Worm (Caenorhabditis elegans) whole organism, L4 larva: ENCODE results near the gene Y71H2AM.14.
A peak's percentile ranks its signal among the peaks of the same experiment; 100 is the strongest.

Experiments used
- Y105C5A.15 ChIP-seq: fragments of 200-800 bp; sonication (Bioruptor generic); IDR thresholded peaks from 2 replicates; pipeline ENCODE4 v1.3.6; 2022; ENCODE audit warnings: missing genetic modification characterization, missing compliant biosample characterization
- Y48G9A.11 ChIP-seq: fragments of 200-800 bp; sonication (Bioruptor generic); IDR thresholded peaks from 2 replicates; pipeline ENCODE4 v1.3.6; 2022; ENCODE audit warnings: missing genetic modification reagents, missing genetic modification characterization, missing compliant biosample characterization
- Y75B8A.6 ChIP-seq: fragments of 200-800 bp; sonication (Bioruptor generic); IDR thresholded peaks from 2 replicates; pipeline ENCODE4 v1.3.6; 2022; ENCODE audit warnings: missing genetic modification reagents, missing genetic modification characterization, missing compliant biosample characterization
- aha-1 ChIP-seq: fragments of 150-350 bp; peaks from one replicate; lab custom pipeline; 2014; ENCODE audit warnings: missing biosample characterization, missing genetic modification characterization
- ama-1 ChIP-seq: fragments of 150-350 bp; optimal IDR thresholded peaks from 2 replicates; lab custom pipeline; 2014; ENCODE audit warnings: inconsistent platforms, mixed read lengths
- arid-1 ChIP-seq: fragments of 200-800 bp; sonication (Bioruptor generic); conservative IDR thresholded peaks from 2 replicates; pipeline ENCODE4 v1.3.6; 2022; ENCODE audit warnings: missing genetic modification reagents, missing genetic modification characterization, missing compliant biosample characterization
- ces-1 ChIP-seq: fragments of 150-350 bp; sonication (generic microtip); optimal IDR thresholded peaks from 4 replicates; lab custom pipeline; 2014; ENCODE audit warnings: missing biosample characterization, missing genetic modification reagents, missing genetic modification characterization
- dmd-6 ChIP-seq: fragments of 200-800 bp; sonication (Bioruptor generic); IDR thresholded peaks from 2 replicates; pipeline ENCODE4 v1.3.6; 2022; ENCODE audit warnings: missing genetic modification reagents, missing genetic modification characterization, missing compliant biosample characterization
- dmd-8 ChIP-seq: fragments of 200-800 bp; sonication (Bioruptor generic); IDR thresholded peaks from 2 replicates; pipeline ENCODE4 v1.3.6; 2022; ENCODE audit warnings: missing genetic modification characterization, missing compliant biosample characterization
- dmd-9 ChIP-seq: fragments of 200-800 bp; sonication (Bioruptor generic); IDR thresholded peaks from 2 replicates; pipeline ENCODE4 v1.3.6; 2022; ENCODE audit warnings: missing genetic modification reagents, missing genetic modification characterization, missing compliant biosample characterization
- dve-1 ChIP-seq: sonication (generic microtip); optimal IDR thresholded peaks from 2 replicates; lab custom pipeline; 2017; ENCODE audit warnings: antibody characterized with exemption, mild to moderate bottlenecking, missing genetic modification characterization, missing compliant biosample characterization; ENCODE audit not compliant: insufficient read depth
- fkh-10 ChIP-seq: fragments of 150-350 bp; optimal IDR thresholded peaks from 2 replicates; lab custom pipeline; 2014; ENCODE audit warnings: missing biosample characterization, missing genetic modification reagents, missing genetic modification characterization
- gei-8 ChIP-seq: fragments of 200-800 bp; sonication (Bioruptor generic); optimal IDR thresholded peaks from 2 replicates; lab custom pipeline; 2018; ENCODE audit warnings: mild to moderate bottlenecking, missing genetic modification characterization, missing compliant biosample characterization
- hmg-1.1 ChIP-seq: fragments of 200-800 bp; sonication (Bioruptor generic); IDR thresholded peaks from 2 replicates; pipeline ENCODE4 v1.3.6; 2022; ENCODE audit warnings: missing genetic modification reagents, missing genetic modification characterization, missing compliant biosample characterization
- lin-1 ChIP-seq: fragments of 200-800 bp; sonication (Bioruptor generic); IDR thresholded peaks from 2 replicates; pipeline ENCODE4 v1.3.6; 2022; ENCODE audit warnings: missing genetic modification reagents, missing genetic modification characterization, missing compliant biosample characterization
- lin-15B ChIP-seq: fragments of 150-350 bp; sonication (generic microtip); optimal IDR thresholded peaks from 3 replicates; lab custom pipeline; 2014; ENCODE audit warnings: missing biosample characterization, missing genetic modification characterization
- lin-29 ChIP-seq: fragments of 200-800 bp; sonication (Bioruptor generic); IDR thresholded peaks from 2 replicates; pipeline ENCODE4 v1.3.6; 2022; ENCODE audit warnings: missing genetic modification reagents, missing genetic modification characterization, missing compliant biosample characterization
- lin-38 ChIP-seq: fragments of 200-800 bp; sonication (Bioruptor generic); IDR thresholded peaks from 2 replicates; pipeline ENCODE4 v1.3.6; 2022; ENCODE audit warnings: missing genetic modification reagents, missing genetic modification characterization, missing compliant biosample characterization
- lsy-2 ChIP-seq, 2 experiments: fragments of 150-350 bp in 1 of 2; sonication (generic microtip) in 1 of 2; optimal IDR thresholded peaks; 2 replicates each; lab custom pipeline; 2014 to 2017; ENCODE audit warnings: missing biosample characterization in 2 of 2, missing genetic modification characterization in 2 of 2
- mep-1 ChIP-seq: fragments of 150-350 bp; sonication (generic microtip); optimal IDR thresholded peaks from 3 replicates; lab custom pipeline; 2014; ENCODE audit warnings: missing biosample characterization, missing genetic modification characterization
- mxl-2 ChIP-seq: fragments of 200-800 bp; sonication (Bioruptor generic); conservative IDR thresholded peaks from 2 replicates; pipeline ENCODE4 v1.3.6; 2022; ENCODE audit warnings: missing genetic modification reagents, missing genetic modification characterization, missing compliant biosample characterization
- mxl-3 ChIP-seq: fragments of 200-800 bp; sonication (Bioruptor generic); optimal IDR thresholded peaks from 2 replicates; lab custom pipeline; 2018; ENCODE audit warnings: mild to moderate bottlenecking, missing genetic modification characterization, missing compliant biosample characterization
- nhr-10 ChIP-seq: fragments of 150-350 bp; optimal IDR thresholded peaks from 2 replicates; lab custom pipeline; 2014; ENCODE audit warnings: missing biosample characterization, missing genetic modification characterization
- nhr-11 ChIP-seq: fragments of 150-350 bp; optimal IDR thresholded peaks from 2 replicates; lab custom pipeline; 2014; ENCODE audit warnings: missing biosample characterization, missing genetic modification characterization
- nhr-25 ChIP-seq: sonication (generic microtip); optimal IDR thresholded peaks from 2 replicates; lab custom pipeline; 2017; ENCODE audit warnings: missing genetic modification characterization, mild to moderate bottlenecking, missing compliant biosample characterization, antibody characterized with exemption, moderate library complexity, borderline replicate concordance; ENCODE audit not compliant: insufficient read depth
- nhr-41 ChIP-seq: fragments of 200-800 bp; sonication (Bioruptor generic); IDR thresholded peaks from 2 replicates; pipeline ENCODE4 v1.3.6; 2022; ENCODE audit warnings: missing genetic modification reagents, missing genetic modification characterization, missing compliant biosample characterization
- pha-4 ChIP-seq, 2 experiments: fragments of 150-350 bp in 1 of 2; fragments of 200-800 bp in 1 of 2; sonication (Bioruptor generic) in 1 of 2; IDR thresholded peaks in 1 of 2; optimal IDR thresholded peaks in 1 of 2; 2 replicates each; pipeline versions ENCODE4 v1.3.6 to Lab custom; 2014 to 2022; ENCODE audit warnings: missing genetic modification characterization in 2 of 2, missing genetic modification reagents in 2 of 2, missing biosample characterization in 1 of 2, missing compliant biosample characterization in 1 of 2
- php-3 ChIP-seq: fragments of 200-800 bp; sonication (Bioruptor generic); IDR thresholded peaks from 2 replicates; pipeline ENCODE4 v1.3.6; 2022; ENCODE audit warnings: missing genetic modification reagents, missing genetic modification characterization, missing compliant biosample characterization
- pqm-1 ChIP-seq: sonication (generic microtip); optimal IDR thresholded peaks from 2 replicates; lab custom pipeline; 2017; ENCODE audit warnings: missing biosample characterization, missing genetic modification characterization
- set-16 ChIP-seq: fragments of 200-800 bp; sonication (Bioruptor generic); IDR thresholded peaks from 2 replicates; pipeline ENCODE4 v1.3.6; 2022; ENCODE audit warnings: missing genetic modification reagents, missing genetic modification characterization, missing compliant biosample characterization
- skn-1 ChIP-seq: fragments of 150-350 bp; optimal IDR thresholded peaks from 2 replicates; lab custom pipeline; 2014; ENCODE audit warnings: missing biosample characterization, missing genetic modification characterization
- snpc-1.2 ChIP-seq: fragments of 200-800 bp; sonication (Bioruptor generic); IDR thresholded peaks from 2 replicates; pipeline ENCODE4 v1.3.6; 2022; ENCODE audit warnings: missing genetic modification reagents, missing genetic modification characterization, missing compliant biosample characterization
- spr-1 ChIP-seq: sonication (generic microtip); optimal IDR thresholded peaks from 2 replicates; lab custom pipeline; 2016; ENCODE audit warnings: mild to moderate bottlenecking, missing genetic modification characterization, missing compliant biosample characterization
- tag-97 ChIP-seq: fragments of 200-800 bp; sonication (Bioruptor generic); IDR thresholded peaks from 2 replicates; pipeline ENCODE4 v1.3.6; 2022; ENCODE audit warnings: missing genetic modification characterization, missing compliant biosample characterization
- unc-62 ChIP-seq, 3 experiments: fragments of 150-350 bp in 1 of 3; sonication (generic microtip); optimal IDR thresholded peaks in 2 of 3; peaks in 1 of 3; 1 replicate in 1 of 3; 2 replicates in 2 of 3; lab custom pipeline; 2014 to 2017; ENCODE audit warnings: missing biosample characterization in 3 of 3, missing genetic modification characterization in 3 of 3, missing genetic modification reagents in 3 of 3, missing genotype in 1 of 3
- vab-7 ChIP-seq: fragments of 200-800 bp; sonication (Bioruptor generic); IDR thresholded peaks from 2 replicates; pipeline ENCODE4 v1.3.6; 2022; ENCODE audit warnings: missing genetic modification reagents, missing genetic modification characterization, missing compliant biosample characterization
- zfp-2 ChIP-seq: sonication (generic microtip); optimal IDR thresholded peaks from 2 replicates; lab custom pipeline; 2016; ENCODE audit warnings: mild to moderate bottlenecking, missing genetic modification characterization, missing compliant biosample characterization
- zfp-3 ChIP-seq: fragments of 200-800 bp; sonication (Bioruptor generic); conservative IDR thresholded peaks from 2 replicates; pipeline ENCODE4 v1.3.6; 2022; ENCODE audit warnings: missing genetic modification reagents, missing genetic modification characterization, missing compliant biosample characterization
- ztf-7 ChIP-seq: fragments of 150-350 bp; optimal IDR thresholded peaks from 2 replicates; lab custom pipeline; 2014; ENCODE audit warnings: missing biosample characterization, missing genetic modification characterization

Y71H2AM.14 gene

DNA sequence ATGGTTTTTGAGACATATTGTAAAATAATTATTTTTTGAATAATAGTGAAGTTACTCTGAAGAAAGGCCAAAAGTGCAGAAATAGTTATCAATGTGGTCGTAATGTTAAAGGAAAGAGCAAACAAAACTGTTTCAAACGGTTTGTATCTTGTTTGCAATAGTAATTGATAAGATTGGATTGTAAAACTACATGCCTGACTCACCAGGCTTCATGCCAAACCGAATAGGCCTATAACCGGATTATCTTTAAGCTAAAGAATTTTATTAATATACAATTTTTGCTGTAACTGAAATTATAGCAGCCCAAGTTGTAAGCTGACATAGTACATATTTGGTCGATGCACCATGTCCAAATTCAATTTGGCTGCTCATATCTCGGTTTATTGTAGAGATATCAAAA, at the start of gene Y71H2AM.14:
Gene Y71H2AM.14 (minus strand): TSS at position 101 of the 400 bp plus-strand sequence.
- TF ChIP-seq set-16 (GFP tag; lab: Robert Waterston, UW) (no peak), vab-7 (GFP tag; lab: Robert Waterston, UW) (no peak), pqm-1 (tag; lab: Kevin White, UChicago) (peak; percentile 43)

DNA sequence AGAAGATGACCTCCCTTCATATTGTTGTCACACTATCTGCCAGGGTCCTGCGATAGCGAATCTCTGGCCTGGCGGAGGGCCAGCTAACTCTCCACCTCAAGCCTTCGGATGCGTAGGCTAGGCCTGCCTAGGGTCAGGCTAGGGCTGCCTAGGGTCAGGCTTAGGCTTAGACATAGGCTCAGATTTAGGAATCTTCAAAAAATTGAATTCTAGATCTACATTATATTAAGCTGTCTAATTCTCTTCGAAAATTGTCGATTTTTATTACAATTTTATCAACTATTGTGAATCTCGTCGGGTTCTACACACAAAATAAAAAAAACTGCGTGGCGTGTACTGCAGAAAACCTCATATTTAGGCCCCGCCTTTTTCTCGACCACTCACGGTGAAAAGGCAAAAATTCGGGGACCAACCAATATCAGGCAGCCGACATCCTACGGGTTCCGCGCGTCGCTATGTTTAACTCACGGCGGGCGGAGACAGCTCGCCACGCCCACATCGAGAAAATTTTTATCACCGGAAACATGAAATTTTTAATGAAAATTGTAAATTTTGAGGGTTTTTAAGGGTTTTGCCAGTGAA, 49.1 kb upstream of the Y71H2AM.14 start:
- TF ChIP-seq nhr-25 (tag; lab: Kevin White, UChicago) (no peak), lin-38 (GFP tag; lab: Robert Waterston, UW) (peak; percentile 68), ces-1 (GFP tag; lab: Kevin White, UChicago) (no peak), unc-62 (GFP tag; optimal IDR thresholded peaks at IDR 0.05 in 1 of 2; lab: Kevin White, UChicago) (no peak), unc-62 (tag; optimal IDR thresholded peaks at IDR 0.05; lab: Kevin White, UChicago) (no peak), arid-1 (GFP tag; lab: Robert Waterston, UW) (0 out of 2 replicates have a peak, but pooled peaks have one; percentile 20), Y48G9A.11 (GFP tag; lab: Robert Waterston, UW) (peak; percentile 49; the same call in 1 of the 2 replicates), pha-4 (GFP tag; IDR thresholded peaks at IDR 0.05; lab: Robert Waterston, UW) (0 out of 2 replicates have a peak, but pooled peaks have one; percentile 28), pha-4 (tag; optimal IDR thresholded peaks at IDR 0.05; lab: Kevin White, UChicago) (no peak), ztf-7 (tag; lab: Kevin White, UChicago) (no peak), set-16 (GFP tag; lab: Robert Waterston, UW) (peak; percentile 45), dmd-6 (GFP tag; lab: Robert Waterston, UW) (no peak)
- TF ChIP-seq, all 104 proteins: peak for 5

DNA sequence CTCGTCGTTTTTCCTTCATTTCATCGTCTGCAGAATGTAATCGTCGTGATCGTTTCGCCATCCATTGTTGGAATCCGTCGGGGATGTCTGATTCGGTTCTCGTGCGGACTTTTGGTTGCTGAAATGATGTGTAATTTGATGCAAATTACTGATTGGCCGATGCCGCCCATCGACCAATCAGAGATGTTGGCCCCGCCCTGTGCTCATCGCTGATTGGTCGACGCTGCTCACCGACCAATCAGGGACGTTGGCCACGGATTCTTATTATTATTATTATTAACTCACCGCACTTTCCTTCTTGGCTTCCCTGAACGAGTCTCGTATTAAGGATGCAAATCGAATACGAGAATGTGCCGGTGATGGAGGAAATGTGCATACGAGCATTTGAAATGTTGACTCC, 47.6 kb upstream of the Y71H2AM.14 start:
- TF ChIP-seq zfp-3 (no peak), dmd-8 (GFP tag; lab: Robert Waterston, UW) (no peak), tag-97 (GFP tag; lab: Robert Waterston, UW) (no peak), skn-1 (no peak), aha-1 (tag; lab: Kevin White, UChicago) (peak; percentile 74), spr-1 (tag; lab: Kevin White, UChicago) (no peak)

DNA sequence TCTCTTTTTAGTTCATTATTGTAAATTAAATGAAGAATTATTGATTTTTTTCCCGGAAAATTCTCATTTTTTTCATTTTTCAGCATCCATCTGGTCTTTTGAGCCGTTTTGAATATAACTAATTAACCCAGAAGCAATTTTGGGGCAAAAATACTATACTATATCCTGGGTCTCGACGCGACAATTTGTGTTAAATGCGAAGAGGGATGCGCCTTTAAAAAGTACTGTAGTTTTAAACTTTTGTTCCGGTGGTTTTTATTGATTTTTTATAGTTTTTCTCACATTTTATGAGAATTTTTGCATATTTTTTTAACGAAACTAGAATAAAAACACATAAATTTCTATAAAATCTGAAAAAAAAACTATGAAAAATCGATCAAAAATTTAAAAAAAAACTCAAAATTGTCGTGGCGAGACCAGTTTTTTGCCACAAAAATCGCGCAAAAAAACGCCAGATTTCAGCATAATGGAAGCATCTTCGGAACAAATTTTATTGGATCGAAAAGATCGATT, 41.6 kb upstream of the Y71H2AM.14 start, which contains the start of gene tbcc-1:
Gene tbcc-1 (plus strand): TSS at position 463 of the 513 bp plus-strand sequence.
- TF ChIP-seq lin-1 (no peak), lin-38 (GFP tag; lab: Robert Waterston, UW) (peak; percentile 49), ama-1 (peak; percentile 60)
- TF ChIP-seq, all 104 proteins: peak for 2

DNA sequence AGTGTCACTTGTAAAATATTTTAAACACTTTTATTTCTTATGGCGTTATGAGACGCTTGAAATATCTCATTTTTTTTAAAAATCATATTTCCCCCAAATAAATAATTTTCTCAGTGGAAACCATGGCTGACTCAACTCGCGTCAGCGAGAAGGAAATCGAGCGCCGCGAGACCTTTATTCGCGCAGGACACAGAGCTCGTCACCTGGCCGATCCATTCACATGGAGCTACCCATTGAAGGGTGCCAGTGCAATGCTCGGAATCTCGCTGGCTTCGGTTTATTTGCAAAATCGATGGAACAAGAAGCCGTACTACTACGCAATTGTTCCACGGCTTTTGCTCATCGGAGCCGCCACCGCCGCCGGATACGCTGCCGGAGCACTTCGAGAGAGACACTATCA, 40.3 kb upstream of the Y71H2AM.14 start, which contains the start of gene nduc-2:
Gene nduc-2 (plus strand): TSS at position 113 of the 400 bp plus-strand sequence.
- TF ChIP-seq dmd-9, result no peak
- TF ChIP-seq nhr-10 (tag; lab: Kevin White, UChicago), result no peak
- peak; percentile 66; the same call in 1 of the 2 replicates for TF ChIP-seq Y105C5A.15 (GFP tag; lab: Robert Waterston, UW)
- peak; percentile 28; the same call in 1 of the 2 replicates for TF ChIP-seq pha-4 (GFP tag; IDR thresholded peaks at IDR 0.05; lab: Robert Waterston, UW)
- no peak for TF ChIP-seq pha-4 (tag; optimal IDR thresholded peaks at IDR 0.05; lab: Kevin White, UChicago)
- no peak for TF ChIP-seq dve-1 (tag; lab: Kevin White, UChicago)
- TF ChIP-seq hmg-1.1 (GFP tag; lab: Robert Waterston, UW), result no peak
- peak; percentile 67 for TF ChIP-seq lin-38 (GFP tag; lab: Robert Waterston, UW)
- no peak for TF ChIP-seq lsy-2 (tag; optimal IDR thresholded peaks at IDR 0.05; lab: Kevin White, UChicago)
- 0 out of 2 replicates have a peak, but pooled peaks have one; percentile 7 for TF ChIP-seq lin-1
- TF ChIP-seq snpc-1.2, result no peak
- TF ChIP-seq gei-8, result peak; percentile 14
- peak; percentile 29; the same call in 1 of the 2 replicates for TF ChIP-seq zfp-3
- TF ChIP-seq mxl-2 (GFP tag; lab: Robert Waterston, UW), result no peak
- TF ChIP-seq zfp-2 (tag; lab: Kevin White, UChicago), result no peak
- no peak for TF ChIP-seq nhr-11 (tag; lab: Kevin White, UChicago)
- TF ChIP-seq set-16 (GFP tag; lab: Robert Waterston, UW), result peak; percentile 62
- 0 out of 2 replicates have a peak, but pooled peaks have one; percentile 25 for TF ChIP-seq php-3
- no peak for TF ChIP-seq nhr-41 (GFP tag; lab: Robert Waterston, UW)
- no peak for TF ChIP-seq mxl-3 (GFP tag; lab: Kevin White, UChicago)
- TF ChIP-seq ces-1 (GFP tag; lab: Kevin White, UChicago), result no peak
- no peak for TF ChIP-seq mep-1 (tag; lab: Kevin White, UChicago)
- 0 out of 2 replicates have a peak, but pooled peaks have one; percentile 13 for TF ChIP-seq lin-29
- TF ChIP-seq lin-15B (tag; lab: Kevin White, UChicago), result no peak
- TF ChIP-seq fkh-10, result no peak
- 0 out of 2 replicates have a peak, but pooled peaks have one; percentile 15 for TF ChIP-seq Y75B8A.6 (GFP tag; lab: Robert Waterston, UW)
